Fruit fly (Drosophila melanogaster) whole organism, embryonic: ENCODE measurements around the gene Tre1.

Experiments used
- Atf3 ChIP-seq: fragments of 200-800 bp; sonication (Bioruptor generic); optimal IDR thresholded peaks from 3 replicates; lab custom pipeline; 2016; ENCODE audit warnings: missing biosample characterization, missing genetic modification characterization
- B-H1 ChIP-seq: fragments of 200-800 bp; sonication (Bioruptor generic); IDR thresholded peaks from 3 replicates; pipeline ENCODE4 v1.3.6; 2022; ENCODE audit warnings: missing biosample characterization, missing genetic modification characterization
- CG11085 ChIP-seq: fragments of 200-800 bp; sonication (Bioruptor generic); IDR thresholded peaks from 2 replicates; pipeline ENCODE4 v1.3.6; 2022; ENCODE audit warnings: missing biosample characterization, missing genetic modification characterization
- CG11696 ChIP-seq: fragments of 200-800 bp; sonication (Bioruptor generic); IDR thresholded peaks from 2 replicates; pipeline ENCODE4 v1.3.6; 2022; ENCODE audit warnings: missing biosample characterization, missing genetic modification characterization
- CG13296 ChIP-seq: fragments of 200-800 bp; sonication (Bioruptor generic); optimal IDR thresholded peaks from 3 replicates; lab custom pipeline; 2018; ENCODE audit warnings: missing biosample characterization, mild to moderate bottlenecking, missing genetic modification characterization
- CG13624 ChIP-seq: fragments of 200-800 bp; sonication (Bioruptor generic); optimal IDR thresholded peaks from 2 replicates; lab custom pipeline; 2016; ENCODE audit warnings: missing biosample characterization, missing genetic modification characterization
- CG16863 ChIP-seq: fragments of 200-800 bp; sonication (Bioruptor generic); optimal IDR thresholded peaks from 3 replicates; lab custom pipeline; 2016; ENCODE audit warnings: missing biosample characterization, missing genetic modification characterization
- CG17829 ChIP-seq: fragments of 200-800 bp; optimal IDR thresholded peaks from 2 replicates; lab custom pipeline; 2019; ENCODE audit warnings: missing biosample characterization, mild to moderate bottlenecking, missing genetic modification characterization, moderate library complexity
- CG2116 ChIP-seq: fragments of 200-800 bp; sonication (Bioruptor generic); optimal IDR thresholded peaks from 3 replicates; lab custom pipeline; 2018; ENCODE audit warnings: missing biosample characterization, mild to moderate bottlenecking, missing genetic modification characterization
- CG3065 ChIP-seq: fragments of 200-800 bp; sonication (Bioruptor generic); optimal IDR thresholded peaks from 2 replicates; lab custom pipeline; 2016; ENCODE audit warnings: missing biosample characterization, missing genetic modification characterization
- CG4707 ChIP-seq: fragments of 200-800 bp; sonication (Bioruptor generic); optimal IDR thresholded peaks from 2 replicates; lab custom pipeline; 2018; ENCODE audit warnings: missing biosample characterization, mild to moderate bottlenecking, missing genetic modification characterization, moderate library complexity
- CG7987 ChIP-seq: fragments of 200-800 bp; sonication (Bioruptor generic); optimal IDR thresholded peaks from 2 replicates; lab custom pipeline; 2018; ENCODE audit warnings: missing biosample characterization, mild to moderate bottlenecking, missing genetic modification characterization, moderate library complexity
- CG8478 ChIP-seq: fragments of >200 bp; optimal IDR thresholded peaks from 2 replicates; lab custom pipeline; 2018
- CG8924 ChIP-seq: fragments of 200-800 bp; optimal IDR thresholded peaks from 3 replicates; lab custom pipeline; 2019; ENCODE audit warnings: missing biosample characterization, mild to moderate bottlenecking, missing genetic modification characterization, moderate library complexity
- CG9437 ChIP-seq: fragments of 200-800 bp; sonication (Bioruptor generic); optimal IDR thresholded peaks from 2 replicates; lab custom pipeline; 2018; ENCODE audit warnings: missing biosample characterization, mild to moderate bottlenecking, missing genetic modification characterization
- CG9876 ChIP-seq: fragments of 200-800 bp; sonication (Bioruptor generic); optimal IDR thresholded peaks from 2 replicates; lab custom pipeline; 2016; ENCODE audit warnings: missing biosample characterization, missing genetic modification characterization
- D19A ChIP-seq: fragments of 200-800 bp; optimal IDR thresholded peaks from 3 replicates; lab custom pipeline; 2019; ENCODE audit warnings: missing biosample characterization, mild to moderate bottlenecking, missing genetic modification characterization, moderate library complexity
- Dp ChIP-seq: fragments of 200-800 bp; sonication (Bioruptor generic); optimal IDR thresholded peaks from 2 replicates; lab custom pipeline; 2018; ENCODE audit warnings: missing biosample characterization, mild to moderate bottlenecking, missing genetic modification characterization, moderate library complexity
- Drgx ChIP-seq: fragments of 200-800 bp; sonication (Bioruptor generic); IDR thresholded peaks from 2 replicates; pipeline ENCODE4 v1.3.6; 2022; ENCODE audit warnings: missing biosample characterization, missing genetic modification characterization
- Fer2 ChIP-seq: fragments of 200-800 bp; sonication (Bioruptor generic); optimal IDR thresholded peaks from 2 replicates; lab custom pipeline; 2018; ENCODE audit warnings: missing biosample characterization, mild to moderate bottlenecking, missing genetic modification characterization, moderate library complexity
- GATAe ChIP-seq: fragments of 200-800 bp; sonication (Bioruptor generic); conservative IDR thresholded peaks from 2 replicates; pipeline ENCODE4 v1.3.6; 2022; ENCODE audit warnings: missing biosample characterization, missing genetic modification characterization
- HmgZ ChIP-seq: fragments of 200-800 bp; sonication (Bioruptor generic); optimal IDR thresholded peaks from 2 replicates; lab custom pipeline; 2018; ENCODE audit warnings: missing biosample characterization, mild to moderate bottlenecking, missing genetic modification characterization
- Hr3 ChIP-seq: fragments of 200-800 bp; sonication (Bioruptor generic); optimal IDR thresholded peaks from 3 replicates; lab custom pipeline; 2016; ENCODE audit warnings: missing biosample characterization, missing genetic modification characterization
- Hr39 ChIP-seq: fragments of >200 bp; optimal IDR thresholded peaks from 2 replicates; lab custom pipeline; 2017
- Med ChIP-seq: fragments of 200-800 bp; sonication (Bioruptor generic); peaks from one replicate; lab custom pipeline; 2016; ENCODE audit warnings: missing biosample characterization, missing genetic modification characterization, mild to moderate bottlenecking, inconsistent platforms, moderate library complexity
- Scr ChIP-seq: fragments of 200-800 bp; sonication (Bioruptor generic); IDR thresholded peaks from 2 replicates; pipeline ENCODE4 v1.3.6; 2022; ENCODE audit warnings: missing biosample characterization, missing genetic modification characterization; ENCODE audit not compliant: partially characterized antibody
- Spps ChIP-seq: fragments of 200-800 bp; sonication (Bioruptor generic); optimal IDR thresholded peaks from 2 replicates; lab custom pipeline; 2018; ENCODE audit warnings: missing biosample characterization, mild to moderate bottlenecking, missing genetic modification characterization
- abd-A ChIP-seq: fragments of 200-800 bp; sonication (Bioruptor generic); optimal IDR thresholded peaks from 3 replicates; lab custom pipeline; 2019; ENCODE audit warnings: missing biosample characterization, mild to moderate bottlenecking, missing genetic modification characterization, moderate library complexity
- ac ChIP-seq: fragments of 200-800 bp; sonication (Bioruptor generic); optimal IDR thresholded peaks from 3 replicates; lab custom pipeline; 2017; ENCODE audit warnings: missing biosample characterization, mild to moderate bottlenecking, missing genetic modification characterization
- bab2 ChIP-seq: fragments of 200-800 bp; sonication (Bioruptor generic); optimal IDR thresholded peaks from 2 replicates; lab custom pipeline; 2016; ENCODE audit warnings: missing biosample characterization, missing genetic modification characterization
- cato ChIP-seq: fragments of 200-800 bp; sonication (Bioruptor generic); optimal IDR thresholded peaks from 2 replicates; lab custom pipeline; 2016; ENCODE audit warnings: missing biosample characterization, missing genetic modification characterization, borderline replicate concordance
- dati ChIP-seq: fragments of 200-800 bp; sonication (Bioruptor generic); IDR thresholded peaks from 2 replicates; pipeline ENCODE4 v1.3.6; 2022; ENCODE audit warnings: missing biosample characterization, missing genetic modification characterization
- emc ChIP-seq: fragments of 200-800 bp; sonication (Bioruptor generic); optimal IDR thresholded peaks from 2 replicates; lab custom pipeline; 2016; ENCODE audit warnings: missing biosample characterization, missing genetic modification characterization
- esg ChIP-seq: fragments of 200-800 bp; sonication (Bioruptor generic); conservative IDR thresholded peaks from 2 replicates; pipeline ENCODE4 v1.3.6; 2022; ENCODE audit warnings: missing biosample characterization, missing genetic modification characterization
- gcm2 ChIP-seq: fragments of 200-800 bp; sonication (Bioruptor generic); optimal IDR thresholded peaks from 2 replicates; lab custom pipeline; 2016; ENCODE audit warnings: missing biosample characterization, missing genetic modification characterization
- hbn ChIP-seq: fragments of 200-800 bp; sonication (Bioruptor generic); IDR thresholded peaks from 2 replicates; pipeline ENCODE4 v1.3.6; 2022; ENCODE audit warnings: missing biosample characterization, missing genetic modification characterization; ENCODE audit not compliant: partially characterized antibody
- hth ChIP-seq: fragments of >200 bp; optimal IDR thresholded peaks from 2 replicates; lab custom pipeline; 2017; ENCODE audit warnings: inconsistent platforms
- ind ChIP-seq: fragments of 200-800 bp; sonication (Bioruptor generic); optimal IDR thresholded peaks from 3 replicates; lab custom pipeline; 2016; ENCODE audit warnings: missing biosample characterization, missing genetic modification characterization
- mam ChIP-seq: fragments of 200-800 bp; sonication (Bioruptor generic); optimal IDR thresholded peaks from 3 replicates; lab custom pipeline; 2016; ENCODE audit warnings: missing biosample characterization, missing genetic modification characterization
- mirr ChIP-seq: fragments of 200-800 bp; sonication (Bioruptor generic); optimal IDR thresholded peaks from 3 replicates; lab custom pipeline; 2018; ENCODE audit warnings: missing biosample characterization, mild to moderate bottlenecking, missing genetic modification characterization
- nerfin-1 ChIP-seq: fragments of 200-800 bp; sonication (Bioruptor generic); optimal IDR thresholded peaks from 3 replicates; lab custom pipeline; 2019; ENCODE audit warnings: missing biosample characterization, mild to moderate bottlenecking, missing genetic modification characterization, moderate library complexity
- nmo ChIP-seq: fragments of 200-800 bp; sonication (Bioruptor generic); optimal IDR thresholded peaks from 2 replicates; lab custom pipeline; 2018; ENCODE audit warnings: missing biosample characterization, mild to moderate bottlenecking, missing genetic modification characterization, moderate library complexity
- odd ChIP-seq: fragments of 200-800 bp; sonication (Bioruptor generic); optimal IDR thresholded peaks from 2 replicates; lab custom pipeline; 2017; ENCODE audit warnings: missing biosample characterization, mild to moderate bottlenecking, missing genetic modification characterization
- rib ChIP-seq: fragments of 200-800 bp; sonication (Bioruptor generic); IDR thresholded peaks from 2 replicates; pipeline ENCODE4 v1.3.6; 2022; ENCODE audit warnings: missing biosample characterization, missing genetic modification characterization
- salm ChIP-seq: fragments of 200-800 bp; sonication (Bioruptor generic); optimal IDR thresholded peaks from 2 replicates; lab custom pipeline; 2018; ENCODE audit warnings: missing biosample characterization, mild to moderate bottlenecking, missing genetic modification characterization
- shn ChIP-seq: fragments of 200-800 bp; sonication (Bioruptor generic); optimal IDR thresholded peaks from 3 replicates; lab custom pipeline; 2016; ENCODE audit warnings: missing biosample characterization, missing genetic modification characterization
- sima ChIP-seq: fragments of 200-800 bp; sonication (Bioruptor generic); optimal IDR thresholded peaks from 2 replicates; lab custom pipeline; 2016; ENCODE audit warnings: missing biosample characterization, missing genetic modification characterization
- so ChIP-seq: fragments of 200-800 bp; sonication (Bioruptor generic); IDR thresholded peaks from 3 replicates; pipeline ENCODE4 v1.3.6; 2022; ENCODE audit warnings: missing biosample characterization, missing genetic modification characterization
- trh ChIP-seq: fragments of 200-800 bp; sonication (Bioruptor generic); optimal IDR thresholded peaks from 2 replicates; lab custom pipeline; 2016; ENCODE audit warnings: missing biosample characterization, missing genetic modification characterization
- unpg ChIP-seq: fragments of 200-800 bp; sonication (Bioruptor generic); optimal IDR thresholded peaks from 3 replicates; lab custom pipeline; 2018; ENCODE audit warnings: missing biosample characterization, mild to moderate bottlenecking, missing genetic modification characterization, moderate library complexity
- wdn ChIP-seq: fragments of 200-800 bp; sonication (Bioruptor generic); IDR thresholded peaks from 2 replicates; pipeline ENCODE4 v1.3.6; 2022; ENCODE audit warnings: missing biosample characterization, missing genetic modification characterization
- wek ChIP-seq: fragments of 200-800 bp; sonication (Bioruptor generic); optimal IDR thresholded peaks from 3 replicates; lab custom pipeline; 2018; ENCODE audit warnings: missing biosample characterization, mild to moderate bottlenecking, missing genetic modification characterization, moderate library complexity

Gene Tre1

DNA sequence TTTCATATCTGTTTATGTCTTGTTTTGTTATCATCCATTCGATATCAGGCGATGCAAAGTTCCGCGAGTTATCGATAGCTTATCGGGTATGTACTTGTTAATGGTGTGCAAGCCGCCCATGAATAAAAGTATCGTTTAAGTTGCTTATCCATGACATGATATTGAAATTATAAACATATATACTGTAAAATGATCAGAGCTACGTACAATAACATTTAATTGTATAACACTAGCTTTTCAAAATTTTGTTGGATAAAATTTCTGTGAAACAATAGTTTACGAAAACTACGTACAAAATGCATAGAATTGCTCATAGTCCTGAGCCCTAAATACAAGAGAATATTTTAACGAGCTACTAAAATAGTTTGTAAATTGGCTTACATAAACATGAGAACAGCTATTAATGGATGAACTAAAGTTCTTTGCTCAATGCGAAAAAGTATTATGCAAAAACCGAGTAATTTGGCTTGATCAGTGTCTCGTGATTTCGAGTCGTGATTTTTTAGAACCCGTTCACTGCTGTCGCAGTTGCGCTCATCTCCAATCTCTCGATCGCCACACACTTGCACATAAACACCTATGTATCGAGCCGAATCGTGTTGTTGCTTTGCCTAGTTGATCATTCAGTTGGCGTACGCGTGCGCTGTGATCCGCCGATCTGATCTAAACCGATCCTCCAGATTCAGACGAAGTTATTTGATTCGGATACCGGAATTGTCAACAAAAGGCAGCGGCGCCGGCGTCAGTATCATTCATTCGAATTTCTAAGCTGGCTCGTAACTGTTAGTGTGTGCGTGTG, 9.8 kb upstream of the Tre1 start, which contains the start of the genes PGAP1 and cv (continued):
- TF ChIP-seq Med (GFP tag; lab: Kevin White, UChicago) (peak; percentile 76), Fer2 (no peak), nmo (GFP tag; lab: Kevin White, UChicago) (peak; percentile 45), CG13296 (GFP tag; lab: Kevin White, UChicago) (no peak), cato (GFP tag; lab: Kevin White, UChicago) (no peak), CG17829 (tag; lab: Kevin White, UChicago) (peak; percentile 20), hbn (peak; percentile 64), shn (no peak), CG9437 (GFP tag; lab: Kevin White, UChicago) (peak; percentile 43), Spps (no peak), Hr3 (GFP tag; lab: Kevin White, UChicago) (peak; percentile 19), CG13624 (GFP tag; lab: Kevin White, UChicago) (no peak), CG11085 (GFP tag; lab: Robert Waterston, UW) (no peak), sima (GFP tag; lab: Kevin White, UChicago) (no peak), wdn (no peak), ac (GFP tag; lab: Kevin White, UChicago) (no peak), CG8478 (lab: Kevin White, UChicago) (peak; percentile 76), odd (GFP tag; lab: Kevin White, UChicago) (no peak), ind (peak; percentile 4), Hr39 (no peak), hth (lab: Kevin White, UChicago) (no peak), HmgZ (tag; lab: Kevin White, UChicago) (no peak), CG3065 (GFP tag; lab: Kevin White, UChicago) (no peak), trh (no peak), Drgx (no peak), emc (no peak), CG8924 (tag; lab: Kevin White, UChicago) (no peak), unpg (no peak), dati (no peak), D19A (tag; lab: Kevin White, UChicago) (no peak), wek (GFP tag; lab: Kevin White, UChicago) (no peak), CG7987 (no peak), abd-A (tag; lab: Kevin White, UChicago) (no peak), Atf3 (GFP tag; lab: Kevin White, UChicago) (no peak), CG4707 (GFP tag; lab: Kevin White, UChicago) (no peak), GATAe (GFP tag; lab: Robert Waterston, UW) (no peak), CG2116 (peak; percentile 61), Dp (peak; percentile 15), nerfin-1 (tag; lab: Kevin White, UChicago) (no peak), rib (GFP tag; lab: Robert Waterston, UW) (no peak), CG11696 (GFP tag; lab: Robert Waterston, UW) (no peak), so (GFP tag; lab: Robert Waterston, UW) (no peak), mirr (GFP tag; lab: Kevin White, UChicago) (no peak), salm (tag; lab: Kevin White, UChicago) (no peak), gcm2 (no peak), CG16863 (GFP tag; lab: Kevin White, UChicago) (peak; percentile 99), Scr (peak; percentile 79), B-H1 (GFP tag; lab: Robert Waterston, UW) (no peak), mam (peak; percentile 16), esg (GFP tag; lab: Robert Waterston, UW) (no peak), CG9876 (GFP tag; lab: Kevin White, UChicago) (no peak), bab2 (GFP tag; lab: Kevin White, UChicago) (no peak)
